Worm (Caenorhabditis elegans) whole organism, L3 larva: ENCODE measurements around the gene ceh-19.
"Not testable (repeated sequence)": the region's sequence is repeated elsewhere in the genome, so short reads cannot be mapped to it uniquely, and the experiment has no call there.

ENCODE experiments used
- ama-1 ChIP-seq: fragments of 150-350 bp; optimal IDR thresholded peaks from 2 replicates; lab custom pipeline; 2018
- daf-12 ChIP-seq: fragments of 150-350 bp; optimal IDR thresholded peaks from 2 replicates; lab custom pipeline; 2014; ENCODE audit warnings: missing biosample characterization, missing genetic modification reagents, missing genetic modification characterization
- fkh-10 ChIP-seq: sonication (generic microtip); optimal IDR thresholded peaks from 2 replicates; lab custom pipeline; 2017; ENCODE audit warnings: missing biosample characterization, missing genetic modification reagents, missing genetic modification characterization
- unc-62 ChIP-seq: fragments of 150-350 bp; sonication (generic microtip); optimal IDR thresholded peaks from 4 replicates; lab custom pipeline; 2014; ENCODE audit warnings: missing biosample characterization, missing genetic modification reagents, missing genetic modification characterization
- zag-1 ChIP-seq: fragments of 150-350 bp; optimal IDR thresholded peaks from 2 replicates; lab custom pipeline; 2014; ENCODE audit warnings: missing biosample characterization, missing genetic modification characterization

ce11 chrIV:7946899-7947499, 8.8 kb downstream of the ceh-19 start, which contains the start of gene F20D12.12:
- TF ChIP-seq unc-62 (GFP tag; lab: Kevin White, UChicago); fkh-10 (GFP tag; lab: Kevin White, UChicago); ama-1 (lab: Kevin White, UChicago); daf-12 (tag; lab: Kevin White, UChicago); zag-1 (tag; lab: Kevin White, UChicago): not testable (repeated sequence)
